Worm (Caenorhabditis elegans) whole organism, L2 larva: ENCODE results near the gene T07A9.15.

Experiments
- C34F6.9 ChIP-seq: fragments of 150-350 bp; optimal IDR thresholded peaks from 2 replicates; lab custom pipeline; 2014; ENCODE audit warnings: missing biosample characterization, missing genetic modification characterization
- F13H6.1 ChIP-seq: sonication (generic microtip); optimal IDR thresholded peaks from 2 replicates; lab custom pipeline; 2016; ENCODE audit warnings: missing genetic modification characterization, missing compliant biosample characterization
- ZK546.5 ChIP-seq: sonication (generic microtip); optimal IDR thresholded peaks from 2 replicates; lab custom pipeline; 2017; ENCODE audit warnings: missing biosample characterization, missing genetic modification characterization
- alr-1 ChIP-seq: fragments of 150-350 bp; optimal IDR thresholded peaks from 2 replicates; lab custom pipeline; 2014; ENCODE audit warnings: missing biosample characterization, missing genetic modification characterization
- aly-2 ChIP-seq: fragments of 150-350 bp; optimal IDR thresholded peaks from 2 replicates; lab custom pipeline; 2014; ENCODE audit warnings: missing biosample characterization, missing genetic modification characterization
- ama-1 ChIP-seq: fragments of 150-350 bp; optimal IDR thresholded peaks from 2 replicates; lab custom pipeline; 2018; ENCODE audit warnings: inconsistent platforms
- blmp-1 ChIP-seq: sonication (generic microtip); optimal IDR thresholded peaks from 2 replicates; lab custom pipeline; 2017; ENCODE audit warnings: missing genetic modification characterization, mild to moderate bottlenecking, missing compliant biosample characterization, antibody characterized with exemption, moderate library complexity; ENCODE audit not compliant: insufficient read depth
- ceh-16 ChIP-seq: fragments of 150-350 bp; optimal IDR thresholded peaks from 2 replicates; lab custom pipeline; 2014; ENCODE audit warnings: missing biosample characterization, missing genetic modification characterization
- crh-2 ChIP-seq: sonication (generic microtip); optimal IDR thresholded peaks from 2 replicates; lab custom pipeline; 2017; ENCODE audit warnings: missing biosample characterization, missing genetic modification characterization
- egl-27 ChIP-seq: sonication (generic microtip); optimal IDR thresholded peaks from 3 replicates; lab custom pipeline; 2017; ENCODE audit warnings: missing biosample characterization, missing genetic modification reagents, missing genetic modification characterization
- elt-1 ChIP-seq: fragments of 150-350 bp; optimal IDR thresholded peaks from 2 replicates; lab custom pipeline; 2014; ENCODE audit warnings: missing biosample characterization, missing genetic modification characterization
- elt-3 ChIP-seq: sonication (generic microtip); optimal IDR thresholded peaks from 2 replicates; lab custom pipeline; 2017; ENCODE audit warnings: missing biosample characterization, missing genetic modification characterization
- fos-1 ChIP-seq: fragments of 150-350 bp; optimal IDR thresholded peaks from 2 replicates; lab custom pipeline; 2014; ENCODE audit warnings: missing biosample characterization, missing genetic modification characterization
- gmeb-1 ChIP-seq: fragments of 150-350 bp; optimal IDR thresholded peaks from 2 replicates; lab custom pipeline; 2014; ENCODE audit warnings: missing biosample characterization, missing genetic modification characterization
- lin-13 ChIP-seq: fragments of 150-350 bp; optimal IDR thresholded peaks from 2 replicates; lab custom pipeline; 2014; ENCODE audit warnings: missing biosample characterization, missing genetic modification reagents, missing genetic modification characterization
- lsy-2 ChIP-seq, 2 experiments: fragments of 150-350 bp in 1 of 2; sonication (generic microtip) in 1 of 2; optimal IDR thresholded peaks; 2 replicates each; lab custom pipeline; 2014 to 2017; ENCODE audit warnings: missing biosample characterization in 2 of 2, missing genetic modification characterization in 2 of 2
- mbf-1 ChIP-seq: sonication (generic microtip); optimal IDR thresholded peaks from 2 replicates; lab custom pipeline; 2017; ENCODE audit warnings: missing biosample characterization, missing genetic modification characterization
- mdl-1 ChIP-seq, 2 experiments: fragments of 150-350 bp in 1 of 2; sonication (generic microtip) in 1 of 2; optimal IDR thresholded peaks; 2 replicates each; lab custom pipeline; 2017; ENCODE audit warnings: missing biosample characterization in 2 of 2, missing genetic modification characterization in 2 of 2
- nhr-11 ChIP-seq: fragments of 150-350 bp; optimal IDR thresholded peaks from 2 replicates; lab custom pipeline; 2014; ENCODE audit warnings: missing biosample characterization, missing genetic modification characterization
- nhr-12 ChIP-seq: fragments of 150-350 bp; optimal IDR thresholded peaks from 2 replicates; lab custom pipeline; 2014; ENCODE audit warnings: missing biosample characterization, missing genetic modification characterization
- nhr-129 ChIP-seq: fragments of 150-350 bp; optimal IDR thresholded peaks from 2 replicates; lab custom pipeline; 2014; ENCODE audit warnings: missing biosample characterization, missing genetic modification characterization
- nhr-21 ChIP-seq: fragments of 150-350 bp; optimal IDR thresholded peaks from 2 replicates; lab custom pipeline; 2014; ENCODE audit warnings: missing biosample characterization, missing genetic modification characterization
- nhr-23 ChIP-seq: fragments of 150-350 bp; optimal IDR thresholded peaks from 2 replicates; lab custom pipeline; 2014; ENCODE audit warnings: missing biosample characterization, missing genetic modification reagents, missing genetic modification characterization
- nhr-25 ChIP-seq: fragments of 150-350 bp; sonication (generic microtip); optimal IDR thresholded peaks from 3 replicates; lab custom pipeline; 2014; ENCODE audit warnings: missing biosample characterization, missing genetic modification characterization
- nhr-6 ChIP-seq: fragments of 150-350 bp; optimal IDR thresholded peaks from 2 replicates; lab custom pipeline; 2014; ENCODE audit warnings: missing biosample characterization, missing genetic modification characterization
- nhr-77 ChIP-seq: fragments of 150-350 bp; optimal IDR thresholded peaks from 2 replicates; lab custom pipeline; 2014; ENCODE audit warnings: missing biosample characterization, missing genetic modification characterization
- sem-4 ChIP-seq: fragments of 150-350 bp; optimal IDR thresholded peaks from 2 replicates; lab custom pipeline; 2014; ENCODE audit warnings: missing biosample characterization, missing genetic modification reagents, missing genetic modification characterization
- skn-1 ChIP-seq: sonication (generic microtip); optimal IDR thresholded peaks from 2 replicates; lab custom pipeline; 2017; ENCODE audit warnings: missing biosample characterization, missing genetic modification characterization
- sma-3 ChIP-seq: sonication (generic microtip); optimal IDR thresholded peaks from 2 replicates; lab custom pipeline; 2016; ENCODE audit warnings: missing genetic modification reagents, missing genetic modification characterization, missing compliant biosample characterization
- sma-9 ChIP-seq, 2 experiments: fragments of 150-350 bp in 1 of 2; sonication (generic microtip) in 1 of 2; optimal IDR thresholded peaks; 2 replicates each; lab custom pipeline; 2014 to 2016; ENCODE audit warnings: missing genetic modification characterization in 2 of 2, mild to moderate bottlenecking in 1 of 2, missing biosample characterization in 1 of 2, missing compliant biosample characterization in 1 of 2, missing genetic modification reagents in 1 of 2, moderate library complexity in 1 of 2
- unc-39 ChIP-seq: fragments of 150-350 bp; optimal IDR thresholded peaks from 2 replicates; lab custom pipeline; 2014; ENCODE audit warnings: missing biosample characterization, missing genetic modification characterization
- unc-55 ChIP-seq: fragments of 150-350 bp; sonication (generic microtip); optimal IDR thresholded peaks from 3 replicates; lab custom pipeline; 2014; ENCODE audit warnings: missing biosample characterization, missing genetic modification reagents, missing genetic modification characterization
- unc-62 ChIP-seq: fragments of 150-350 bp; optimal IDR thresholded peaks from 2 replicates; lab custom pipeline; 2014; ENCODE audit warnings: missing biosample characterization, missing genetic modification reagents, missing genetic modification characterization
- ztf-1 ChIP-seq: fragments of 200-800 bp; sonication (Bioruptor generic); conservative IDR thresholded peaks from 2 replicates; pipeline ENCODE4 v1.3.6; 2022; ENCODE audit warnings: missing genetic modification characterization, missing compliant biosample characterization

T07A9.15 gene

ce11 chrIV:410420-410891 lies 17.1 kb upstream of the T07A9.15 start, which contains the start of gene T07A9.12:
Gene T07A9.12 (plus strand): TSS chrIV:410867.
- TF ChIP-seq elt-1 (tag; lab: Kevin White, UChicago) = no peak
- TF ChIP-seq ZK546.5 (tag; lab: Kevin White, UChicago) = no peak
- peak; percentile 9 for TF ChIP-seq egl-27 (tag; lab: Kevin White, UChicago)
- no peak for TF ChIP-seq ceh-16 (tag; lab: Kevin White, UChicago)
- no peak for TF ChIP-seq unc-62 (GFP tag; lab: Kevin White, UChicago)
- TF ChIP-seq lin-13 = peak; percentile 79
- peak; percentile 77 for TF ChIP-seq fos-1
- peak; percentile 91 for TF ChIP-seq crh-2 (tag; lab: Kevin White, UChicago)
- no peak for TF ChIP-seq unc-39 (tag; lab: Kevin White, UChicago)
- TF ChIP-seq nhr-129 (tag; lab: Kevin White, UChicago) = peak; percentile 83
- TF ChIP-seq F13H6.1 (tag; lab: Kevin White, UChicago) = peak; percentile 80
- peak; percentile 41 for TF ChIP-seq gmeb-1 (tag; lab: Kevin White, UChicago)
- peak; percentile 64 for TF ChIP-seq nhr-6
- peak; percentile 47 for TF ChIP-seq sem-4
- no peak for TF ChIP-seq nhr-12 (tag; lab: Kevin White, UChicago)
- no peak for TF ChIP-seq alr-1 (tag; lab: Kevin White, UChicago)
- peak; percentile 81 for TF ChIP-seq C34F6.9 (tag; lab: Kevin White, UChicago)
- TF ChIP-seq lsy-2 (tag; optimal IDR thresholded peaks at IDR 0.05; lab: Kevin White, UChicago) = peak; percentile 51 to 86
- TF ChIP-seq sma-3 (GFP tag; lab: Kevin White, UChicago) = peak; percentile 79
- TF ChIP-seq blmp-1 = peak; percentile 32
- peak; percentile 81 for TF ChIP-seq sma-9 (GFP tag; optimal IDR thresholded peaks at IDR 0.05; lab: Kevin White, UChicago)
- no peak for TF ChIP-seq sma-9 (tag; optimal IDR thresholded peaks at IDR 0.05; lab: Kevin White, UChicago)
- TF ChIP-seq nhr-21 (tag; lab: Kevin White, UChicago) = peak; percentile 64
- TF ChIP-seq nhr-25 (tag; lab: Kevin White, UChicago) = peak; percentile 79
- peak; percentile 77 for TF ChIP-seq unc-55 (GFP tag; lab: Kevin White, UChicago)
- no peak for TF ChIP-seq nhr-77 (tag; lab: Kevin White, UChicago)

ce11 chrIV:409935-410334 lies 16.6 kb upstream of the T07A9.15 start, which contains the start of gene kgb-1:
Gene kgb-1 (minus strand): TSS chrIV:410035.
- no peak for TF ChIP-seq sem-4
- TF ChIP-seq sma-9 (GFP tag; optimal IDR thresholded peaks at IDR 0.05; lab: Kevin White, UChicago) = no peak
- no peak for TF ChIP-seq sma-9 (tag; optimal IDR thresholded peaks at IDR 0.05; lab: Kevin White, UChicago)
- TF ChIP-seq, all 48 proteins: peak for 0

- TF ChIP-seq ama-1 (lab: Kevin White, UChicago) (no peak), fos-1 (peak; percentile 96)
Observed at ce11 chrIV:408892-409291, 15.5 kb upstream of the T07A9.15 start.

- TF ChIP-seq nhr-21 (tag; lab: Kevin White, UChicago) = no peak
- no peak for TF ChIP-seq aly-2 (tag; lab: Kevin White, UChicago)
- TF ChIP-seq skn-1 (tag; lab: Kevin White, UChicago) = no peak
- no peak for TF ChIP-seq ztf-1 (GFP tag; lab: Robert Waterston, UW)
- no peak for TF ChIP-seq mbf-1 (tag; lab: Kevin White, UChicago)
- TF ChIP-seq nhr-6 = no peak
- no peak for TF ChIP-seq elt-3 (tag; lab: Kevin White, UChicago)
- TF ChIP-seq elt-1 (tag; lab: Kevin White, UChicago) = no peak
- no peak for TF ChIP-seq unc-39 (tag; lab: Kevin White, UChicago)
- TF ChIP-seq nhr-23 (tag; lab: Kevin White, UChicago) = no peak
- TF ChIP-seq nhr-11 (tag; lab: Kevin White, UChicago) = no peak
- TF ChIP-seq mdl-1 (tag; optimal IDR thresholded peaks at IDR 0.05; lab: Kevin White, UChicago) = no peak
- no peak for TF ChIP-seq gmeb-1 (tag; lab: Kevin White, UChicago)
- no peak for TF ChIP-seq crh-2 (tag; lab: Kevin White, UChicago)
- TF ChIP-seq fos-1 = no peak
- TF ChIP-seq nhr-77 (tag; lab: Kevin White, UChicago) = no peak
- no peak for TF ChIP-seq alr-1 (tag; lab: Kevin White, UChicago)
- TF ChIP-seq unc-62 (GFP tag; lab: Kevin White, UChicago) = no peak
- no peak for TF ChIP-seq sem-4
- TF ChIP-seq ZK546.5 (tag; lab: Kevin White, UChicago) = no peak
Observed at ce11 chrIV:401395-401794, 8.0 kb upstream of the T07A9.15 start, which contains the start of gene gpa-4. Gene gpa-4 (plus strand): TSS chrIV:401695.
